Fruit fly (Drosophila melanogaster): Measurements from ENCODE around the gene CG11854.

CG11854 gene

DNA sequence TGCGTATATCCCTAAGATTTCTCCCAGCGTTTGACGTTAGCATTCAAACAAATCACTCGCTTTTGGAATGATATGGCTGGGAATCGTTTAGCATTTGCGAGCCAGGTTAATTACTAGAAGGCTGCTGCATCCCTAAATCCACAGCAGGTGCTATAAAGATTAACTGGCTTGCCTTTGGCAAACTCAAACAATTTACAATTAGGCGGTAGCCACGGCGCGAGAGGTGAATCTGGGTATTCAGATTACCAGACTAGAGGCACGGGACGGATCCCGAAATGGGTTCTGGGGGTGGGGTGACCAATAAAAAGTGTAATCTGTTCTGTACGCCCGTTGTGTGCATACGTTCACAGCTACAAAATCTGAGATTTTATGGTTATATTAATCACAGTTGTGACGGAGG is 39.3 kb downstream of the CG11854 start, which contains the start of gene CG11892 (continued):
- TF ChIP-seq CG4282 (GFP tag; optimal IDR thresholded peaks at IDR 0.05): no peak
- no peak for TF ChIP-seq Elba2 (GFP tag; optimal IDR thresholded peaks at IDR 0.05)
- TF ChIP-seq C15 (GFP tag; IDR thresholded peaks at IDR 0.05): 0 out of 3 replicates have a peak, but pooled peaks have one; percentile 32
- TF ChIP-seq ara (GFP tag; IDR thresholded peaks at IDR 0.05): 0 out of 2 replicates have a peak, but pooled peaks have one; percentile 43
- no peak for TF ChIP-seq CG6813 (GFP tag; optimal IDR thresholded peaks at IDR 0.05)
- TF ChIP-seq Deaf1 (tag; optimal IDR thresholded peaks at IDR 0.05): no peak
- TF ChIP-seq CG14014 (GFP tag; IDR thresholded peaks at IDR 0.05): peak; percentile 27; the same call in 1 of the 2 replicates
- TF ChIP-seq CG4424 (GFP tag; optimal IDR thresholded peaks at IDR 0.05): no peak
- no peak for TF ChIP-seq CG12219 (GFP tag; optimal IDR thresholded peaks at IDR 0.05)
- peak; percentile 44 for TF ChIP-seq CG2120 (GFP tag; optimal IDR thresholded peaks at IDR 0.05)
- peak; percentile 17 for TF ChIP-seq CG34376 (GFP tag; optimal IDR thresholded peaks at IDR 0.05)
- peak; percentile 18 for TF ChIP-seq CG12299 (tag; optimal IDR thresholded peaks at IDR 0.05)
- peak; percentile 76 for TF ChIP-seq CG13296 (GFP tag; optimal IDR thresholded peaks at IDR 0.05)
- peak; percentile 68 for TF ChIP-seq scrt (GFP tag; optimal IDR thresholded peaks at IDR 0.05)
- peak; percentile 32 for TF ChIP-seq HmgZ (tag; optimal IDR thresholded peaks at IDR 0.05)
- peak; percentile 66 for TF ChIP-seq CG3281 (GFP tag; optimal IDR thresholded peaks at IDR 0.05)
- peak; percentile 46 for TF ChIP-seq CG18619 (GFP tag; optimal IDR thresholded peaks at IDR 0.05)
- TF ChIP-seq CG12769 (tag; optimal IDR thresholded peaks at IDR 0.05): peak; percentile 87
- peak; percentile 37 for TF ChIP-seq Sox102F (GFP tag; optimal IDR thresholded peaks at IDR 0.05)
- TF ChIP-seq Sox100B (GFP tag; optimal IDR thresholded peaks at IDR 0.05): peak; percentile 17
- peak; percentile 44 for TF ChIP-seq CG17385 (GFP tag; optimal IDR thresholded peaks at IDR 0.05)
- TF ChIP-seq Nf-YB (GFP tag; optimal IDR thresholded peaks at IDR 0.05): no peak
- TF ChIP-seq CG17912 (GFP tag; optimal IDR thresholded peaks at IDR 0.05): peak; percentile 73
- TF ChIP-seq CG18599 (GFP tag; optimal IDR thresholded peaks at IDR 0.05): peak; percentile 75
- TF ChIP-seq CG13424 (tag; optimal IDR thresholded peaks at IDR 0.05): peak; percentile 52
- TF ChIP-seq CG7987 (GFP tag; optimal IDR thresholded peaks at IDR 0.05): peak; percentile 80
- TF ChIP-seq sug (tag; optimal IDR thresholded peaks at IDR 0.05): peak; percentile 48
- no peak for TF ChIP-seq HLH3B (GFP tag; IDR thresholded peaks at IDR 0.05)
- peak; percentile 4 for TF ChIP-seq CG4328 (GFP tag; optimal IDR thresholded peaks at IDR 0.05)
- peak; percentile 51 for TF ChIP-seq unpg (GFP tag; optimal IDR thresholded peaks at IDR 0.05)
- TF ChIP-seq YL-1 (GFP tag; optimal IDR thresholded peaks at IDR 0.05): peak; percentile 6
- no peak for TF ChIP-seq CG1024 (GFP tag; IDR thresholded peaks at IDR 0.05)
- TF ChIP-seq PHDP (tag; optimal IDR thresholded peaks at IDR 0.05): peak; percentile 58
- TF ChIP-seq CG9817 (tag; optimal IDR thresholded peaks at IDR 0.05): peak; percentile 52
- TF ChIP-seq CG6765 (GFP tag; optimal IDR thresholded peaks at IDR 0.05): peak; percentile 30
- TF ChIP-seq CG11723 (GFP tag; optimal IDR thresholded peaks at IDR 0.05): peak; percentile 11
- peak; percentile 79 for TF ChIP-seq schlank (tag; optimal IDR thresholded peaks at IDR 0.05)
- TF ChIP-seq CG6791 (GFP tag; IDR thresholded peaks at IDR 0.05; ENCODE audit: partially characterized antibody): no peak
- peak; percentile 72 for TF ChIP-seq CG10543 (GFP tag; optimal IDR thresholded peaks at IDR 0.05)
- TF ChIP-seq her (GFP tag; optimal IDR thresholded peaks at IDR 0.05): peak; percentile 6
- peak; percentile 56 for TF ChIP-seq CG1603 (tag; optimal IDR thresholded peaks at IDR 0.05)
- TF ChIP-seq CG7372 (GFP tag; IDR thresholded peaks at IDR 0.05): no peak
- TF ChIP-seq CG17568 (GFP tag; optimal IDR thresholded peaks at IDR 0.05): peak; percentile 49
- peak; percentile 42 for TF ChIP-seq Asciz (GFP tag; optimal IDR thresholded peaks at IDR 0.05)
- TF ChIP-seq CG10366 (GFP tag; IDR thresholded peaks at IDR 0.05): no peak
- peak; percentile 45 for TF ChIP-seq ash1 (GFP tag; optimal IDR thresholded peaks at IDR 0.05)
- peak; percentile 38 for TF ChIP-seq CG12104 (GFP tag; optimal IDR thresholded peaks at IDR 0.05)
- peak; percentile 20 for TF ChIP-seq bcd (GFP tag; optimal IDR thresholded peaks at IDR 0.05)
